Worm (Caenorhabditis elegans) whole organism, late embryonic: Measurements from ENCODE around the gene lin-26.

ENCODE experiments used
- dmd-4 ChIP-seq: sonication (generic microtip); optimal IDR thresholded peaks from 2 replicates; lab custom pipeline; 2016; ENCODE audit warnings: borderline replicate concordance, missing genetic modification characterization, missing compliant biosample characterization
- fkh-10 ChIP-seq: fragments of 150-350 bp; optimal IDR thresholded peaks from 2 replicates; lab custom pipeline; 2014; ENCODE audit warnings: missing biosample characterization, missing genetic modification reagents, missing genetic modification characterization
- pag-3 ChIP-seq: sonication (generic microtip); optimal IDR thresholded peaks from 2 replicates; lab custom pipeline; 2016; ENCODE audit warnings: missing compliant biosample characterization, missing genetic modification characterization, borderline replicate concordance
- ztf-16 ChIP-seq: sonication (generic microtip); optimal IDR thresholded peaks from 2 replicates; lab custom pipeline; 2017; ENCODE audit warnings: missing genetic modification characterization, missing compliant biosample characterization

ce11 chrII:7663704-7664660 lies 18.0 kb upstream of the lin-26 start, which contains the start of the genes F18A1.7 and rpa-1:
- TF ChIP-seq ztf-16 (tag; lab: Kevin White, UChicago) (no peak), fkh-10 (GFP tag; lab: Kevin White, UChicago) (no peak), pag-3 (tag; lab: Kevin White, UChicago) (no peak), dmd-4 (tag; lab: Kevin White, UChicago) (no peak)
